Fruit fly (Drosophila melanogaster): Measurements from ENCODE around the gene CG10347.

Gene CG10347

DNA sequence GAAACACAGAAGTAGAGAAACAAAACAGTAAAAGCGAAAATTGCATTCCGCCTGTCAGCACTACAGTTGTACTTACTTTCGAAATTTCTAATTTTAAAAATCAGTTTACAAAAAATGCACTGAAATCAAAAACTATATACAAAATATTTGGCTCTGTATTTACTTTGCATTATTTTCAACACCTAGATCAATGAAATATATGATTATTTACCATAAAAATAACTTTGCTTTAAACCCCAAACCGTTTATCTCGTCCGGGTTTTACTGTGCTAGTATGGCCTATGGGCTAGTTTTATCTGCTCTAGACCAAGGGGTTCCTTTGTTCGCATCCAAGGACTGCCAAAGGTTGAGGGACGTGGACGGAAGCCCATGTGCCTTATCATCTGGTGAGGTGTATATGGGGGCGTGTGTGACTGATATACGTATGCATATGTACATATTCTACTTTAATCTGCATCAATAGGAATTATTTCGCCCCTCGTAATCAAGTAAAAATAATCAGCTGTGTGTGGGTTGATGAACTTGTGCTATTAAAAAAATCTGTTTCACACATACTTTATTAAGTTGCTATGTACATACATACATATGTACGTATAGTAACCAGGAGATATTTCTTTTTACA is 35.4 kb downstream of the CG10347 start (continued):
- no peak for TF ChIP-seq Eip93F (GFP tag; optimal IDR thresholded peaks at IDR 0.05)
- TF ChIP-seq svp (GFP tag), result peak; percentile 90
- TF ChIP-seq net (GFP tag; optimal IDR thresholded peaks at IDR 0.05), result no peak
- peak; percentile 0 for TF ChIP-seq pdm3 (GFP tag; optimal IDR thresholded peaks at IDR 0.05)
- 0 out of 2 replicates have a peak, but pooled peaks have one; percentile 41 for TF ChIP-seq CG11294 (GFP tag; IDR thresholded peaks at IDR 0.05)
- no peak for TF ChIP-seq ss (GFP tag; optimal IDR thresholded peaks at IDR 0.05)
- TF ChIP-seq CG16779 (tag; optimal IDR thresholded peaks at IDR 0.05), result no peak
- no peak for TF ChIP-seq esn (GFP tag; optimal IDR thresholded peaks at IDR 0.05)
- no peak for TF ChIP-seq Sox15 (GFP tag; optimal IDR thresholded peaks at IDR 0.05)
- peak; percentile 41; the same call in 1 of the 3 replicates for TF ChIP-seq CG8119 (GFP tag; IDR thresholded peaks at IDR 0.05)
- no peak for TF ChIP-seq Met (GFP tag; optimal IDR thresholded peaks at IDR 0.05)
- no peak for TF ChIP-seq CG8632 (GFP tag; optimal IDR thresholded peaks at IDR 0.05)
- TF ChIP-seq Hr39 (GFP tag; optimal IDR thresholded peaks at IDR 0.05), result no peak
- peak; percentile 22 for TF ChIP-seq vri (GFP tag; optimal IDR thresholded peaks at IDR 0.05)
- no peak for TF ChIP-seq OdsH (GFP tag; optimal IDR thresholded peaks at IDR 0.05)
- TF ChIP-seq Eip78C (GFP tag), result peak; percentile 68

DNA sequence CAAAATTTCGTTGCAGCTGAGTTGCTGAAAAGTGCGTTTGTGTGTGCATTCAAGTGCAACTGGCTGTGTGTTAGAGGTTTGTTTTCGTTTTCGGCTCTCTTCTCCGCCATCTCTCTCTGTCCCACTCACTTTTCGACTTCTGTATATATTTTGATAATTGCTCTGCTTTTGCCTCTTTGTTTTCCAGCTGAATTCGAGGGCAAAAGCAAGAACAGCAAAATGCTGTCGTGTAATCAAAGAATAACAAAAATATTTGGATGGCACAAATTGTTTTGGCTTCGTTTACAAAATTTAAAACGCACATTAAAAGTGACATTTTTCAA is 36.0 kb downstream of the CG10347 start:
- TF ChIP-seq salr (GFP tag; optimal IDR thresholded peaks at IDR 0.05) (no peak), esn (GFP tag; optimal IDR thresholded peaks at IDR 0.05) (no peak), svp (GFP tag) (no peak), Hr39 (GFP tag; optimal IDR thresholded peaks at IDR 0.05) (no peak), ss (GFP tag; optimal IDR thresholded peaks at IDR 0.05) (no peak), fd85E (GFP tag; optimal IDR thresholded peaks at IDR 0.05) (no peak), CG3919 (GFP tag; optimal IDR thresholded peaks at IDR 0.05) (no peak), Eip93F (GFP tag; optimal IDR thresholded peaks at IDR 0.05) (no peak), spab (GFP tag; optimal IDR thresholded peaks at IDR 0.05) (no peak), CG9139 (GFP tag; optimal IDR thresholded peaks at IDR 0.05) (no peak)

DNA sequence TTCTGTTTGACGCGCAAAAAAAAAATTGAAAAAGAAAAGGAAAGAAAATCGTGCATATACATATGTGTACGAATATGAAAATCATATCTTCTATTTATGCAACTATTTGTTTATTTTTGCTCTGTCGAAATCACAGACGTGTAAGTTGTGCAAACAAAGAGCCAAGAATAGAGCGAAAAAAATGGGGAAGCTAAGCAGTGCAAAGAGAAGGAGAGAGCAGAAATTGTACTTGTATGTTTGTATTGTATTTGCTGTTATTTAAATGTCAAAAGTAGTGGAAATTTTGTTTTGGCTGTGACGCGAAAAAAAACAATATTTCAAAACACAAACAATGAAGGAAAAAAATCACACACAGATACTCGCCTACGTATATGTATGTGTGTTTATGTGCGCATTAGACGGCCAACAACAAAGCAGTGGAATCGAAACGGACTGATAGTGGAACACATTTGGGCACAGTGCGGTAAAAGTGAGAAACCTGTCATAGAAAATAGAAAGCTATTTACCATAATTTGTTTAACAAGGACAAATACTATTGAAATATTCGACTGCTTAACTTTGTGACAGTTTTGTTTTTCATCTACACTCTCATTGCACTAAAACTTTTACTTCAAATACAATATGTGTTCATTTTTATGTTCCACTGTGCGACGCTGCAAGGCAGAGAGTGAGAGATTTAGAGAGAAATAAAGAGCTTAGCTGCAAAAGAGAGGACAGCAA is 36.5 kb downstream of the CG10347 start:
- peak; percentile 85 for TF ChIP-seq dsx (GFP tag; optimal IDR thresholded peaks at IDR 0.05; ENCODE audit: poor library complexity, severe bottlenecking)
- peak; percentile 89 for TF ChIP-seq CG31627 (GFP tag; optimal IDR thresholded peaks at IDR 0.05)
- TF ChIP-seq Eip78C (GFP tag), result peak; percentile 98
- TF ChIP-seq Gug (GFP tag; IDR thresholded peaks at IDR 0.05), result peak; percentile 95
- peak; percentile 89 for TF ChIP-seq CG10669 (GFP tag; optimal IDR thresholded peaks at IDR 0.05)
- TF ChIP-seq CG9139 (GFP tag; optimal IDR thresholded peaks at IDR 0.05), result peak; percentile 48
- peak; percentile 96 for TF ChIP-seq CG6163 (GFP tag; IDR thresholded peaks at IDR 0.05)
- TF ChIP-seq CG11294 (GFP tag; IDR thresholded peaks at IDR 0.05), result peak; percentile 95
- peak; percentile 67 to 91 for TF ChIP-seq salr (GFP tag; optimal IDR thresholded peaks at IDR 0.05)
- peak; percentile 94 for TF ChIP-seq lz (GFP tag; optimal IDR thresholded peaks at IDR 0.05)
- TF ChIP-seq spab (GFP tag; optimal IDR thresholded peaks at IDR 0.05), result peak; percentile 77
- TF ChIP-seq CG10631 (GFP tag; optimal IDR thresholded peaks at IDR 0.05), result peak; percentile 92
- peak; percentile 92 for TF ChIP-seq vri (GFP tag; optimal IDR thresholded peaks at IDR 0.05)
- TF ChIP-seq CG11762 (GFP tag; optimal IDR thresholded peaks at IDR 0.05; ENCODE audit: insufficient read depth), result peak; percentile 94
- TF ChIP-seq fd59A (GFP tag; optimal IDR thresholded peaks at IDR 0.05), result peak; percentile 83
- TF ChIP-seq fkh (GFP tag; optimal IDR thresholded peaks at IDR 0.05), result peak; percentile 68
- TF ChIP-seq Met (GFP tag; optimal IDR thresholded peaks at IDR 0.05), result peak; percentile 95
- TF ChIP-seq pdm3 (GFP tag; optimal IDR thresholded peaks at IDR 0.05), result peak; percentile 95
- peak; percentile 66 for TF ChIP-seq fd85E (GFP tag; optimal IDR thresholded peaks at IDR 0.05)
- peak; percentile 97 for TF ChIP-seq CG32006 (GFP tag; optimal IDR thresholded peaks at IDR 0.05)
- TF ChIP-seq Eip93F (GFP tag; optimal IDR thresholded peaks at IDR 0.05), result peak; percentile 60
- peak; percentile 94 for TF ChIP-seq Eip75B (GFP tag; optimal IDR thresholded peaks at IDR 0.05)
- TF ChIP-seq dac (GFP tag; optimal IDR thresholded peaks at IDR 0.05), result peak; percentile 93
- TF ChIP-seq Sox15 (GFP tag; optimal IDR thresholded peaks at IDR 0.05), result peak; percentile 74
- TF ChIP-seq Hr38 (GFP tag; optimal IDR thresholded peaks at IDR 0.05), result peak; percentile 60
- TF ChIP-seq topi (GFP tag; optimal IDR thresholded peaks at IDR 0.05), result peak; percentile 93
- TF ChIP-seq CG8119 (GFP tag; IDR thresholded peaks at IDR 0.05), result peak; percentile 98
- TF ChIP-seq esn (GFP tag; optimal IDR thresholded peaks at IDR 0.05), result peak; percentile 94
- peak; percentile 95 for TF ChIP-seq OdsH (GFP tag; optimal IDR thresholded peaks at IDR 0.05)
- peak; percentile 95 for TF ChIP-seq achi (GFP tag; optimal IDR thresholded peaks at IDR 0.05)
- TF ChIP-seq CG34406 (GFP tag; optimal IDR thresholded peaks at IDR 0.05), result peak; percentile 90
- TF ChIP-seq CG8319 (GFP tag; optimal IDR thresholded peaks at IDR 0.05), result peak; percentile 84
- peak; percentile 73 for TF ChIP-seq CG6854 (GFP tag; optimal IDR thresholded peaks at IDR 0.05)
- peak; percentile 91 for TF ChIP-seq Smox (GFP tag; optimal IDR thresholded peaks at IDR 0.05)
- TF ChIP-seq cyc (GFP tag; optimal IDR thresholded peaks at IDR 0.05), result peak; percentile 87
- TF ChIP-seq CG3032 (tag; optimal IDR thresholded peaks at IDR 0.05), result peak; percentile 82
- peak; percentile 87 for TF ChIP-seq CG16779 (tag; optimal IDR thresholded peaks at IDR 0.05)
